Worm (Caenorhabditis elegans) whole organism, L1 larva: ENCODE results near the gene pxd-1.

ENCODE experiments used
- F16B12.6 ChIP-seq: fragments of 150-350 bp; optimal IDR thresholded peaks from 2 replicates; lab custom pipeline; 2014; ENCODE audit warnings: missing biosample characterization, missing genetic modification characterization
- Y116A8C.19 ChIP-seq: sonication (generic microtip); optimal IDR thresholded peaks from 2 replicates; lab custom pipeline; 2016; ENCODE audit warnings: missing compliant biosample characterization, missing genetic modification characterization, borderline replicate concordance
- blmp-1 ChIP-seq: fragments of 150-350 bp; optimal IDR thresholded peaks from 2 replicates; lab custom pipeline; 2014; ENCODE audit warnings: missing biosample characterization, missing genetic modification characterization
- ceh-63 ChIP-seq: fragments of 200-800 bp; sonication (Bioruptor generic); optimal IDR thresholded peaks from 2 replicates; lab custom pipeline; 2018; ENCODE audit warnings: mild to moderate bottlenecking, missing genetic modification characterization, missing compliant biosample characterization
- ceh-8 ChIP-seq: fragments of 200-800 bp; sonication (Bioruptor generic); optimal IDR thresholded peaks from 2 replicates; lab custom pipeline; 2018; ENCODE audit warnings: mild to moderate bottlenecking, missing genetic modification characterization, moderate library complexity, missing compliant biosample characterization
- ceh-82 ChIP-seq, 3 experiments: fragments of 150-350 bp in 1 of 3; sonication (generic microtip) in 2 of 3; optimal IDR thresholded peaks; 2 replicates each; lab custom pipeline; 2014 to 2017; ENCODE audit warnings: missing biosample characterization in 3 of 3, missing genetic modification characterization in 3 of 3
- ceh-88 ChIP-seq: fragments of 200-800 bp; sonication (Bioruptor generic); IDR thresholded peaks from 2 replicates; pipeline ENCODE4 v1.3.6; 2022; ENCODE audit warnings: missing genetic modification characterization, missing compliant biosample characterization
- ceh-90 ChIP-seq: sonication (generic microtip); optimal IDR thresholded peaks from 2 replicates; lab custom pipeline; 2016; ENCODE audit warnings: missing genetic modification characterization, missing compliant biosample characterization
- ces-1 ChIP-seq: fragments of 150-350 bp; optimal IDR thresholded peaks from 2 replicates; lab custom pipeline; 2014; ENCODE audit warnings: missing biosample characterization, missing genetic modification reagents, missing genetic modification characterization
- efl-1 ChIP-seq, 4 experiments: fragments of 150-350 bp; optimal IDR thresholded peaks in 3 of 4; peaks in 1 of 4; 1 replicate in 1 of 4; 2 replicates in 3 of 4; lab custom pipeline; 2014; ENCODE audit warnings: missing biosample characterization in 2 of 4, missing genetic modification characterization in 2 of 4, missing genetic modification reagents in 2 of 4
- egl-13 ChIP-seq: sonication (generic microtip); optimal IDR thresholded peaks from 2 replicates; lab custom pipeline; 2016; ENCODE audit warnings: missing genotype, missing genetic modification reagents, missing genetic modification characterization, missing compliant biosample characterization
- elt-3 ChIP-seq, 6 experiments: fragments of 150-350 bp in 1 of 6; sonication (generic microtip); optimal IDR thresholded peaks; 2 replicates each; lab custom pipeline; 2017 to 2018; ENCODE audit warnings: missing biosample characterization in 6 of 6, missing genetic modification characterization in 6 of 6, inconsistent platforms in 1 of 6
- ets-5 ChIP-seq: fragments of 200-800 bp; sonication (Bioruptor generic); IDR thresholded peaks from 2 replicates; pipeline ENCODE4 v1.3.6; 2022; ENCODE audit warnings: missing genetic modification characterization, missing compliant biosample characterization
- fkh-10 ChIP-seq: sonication (generic microtip); optimal IDR thresholded peaks from 2 replicates; lab custom pipeline; 2017; ENCODE audit warnings: missing biosample characterization, missing genetic modification reagents, missing genetic modification characterization
- hlh-4 ChIP-seq: sonication (generic microtip); optimal IDR thresholded peaks from 2 replicates; lab custom pipeline; 2016; ENCODE audit warnings: mild to moderate bottlenecking, missing genetic modification characterization, missing compliant biosample characterization
- isw-1 ChIP-seq: fragments of 200-800 bp; sonication (Bioruptor generic); IDR thresholded peaks from 2 replicates; pipeline ENCODE4 v1.3.6; 2022; ENCODE audit warnings: missing genetic modification characterization, missing compliant biosample characterization
- lin-13 ChIP-seq: fragments of 150-350 bp; optimal IDR thresholded peaks from 2 replicates; lab custom pipeline; 2014; ENCODE audit warnings: missing biosample characterization, missing genetic modification reagents, missing genetic modification characterization
- lin-14 ChIP-seq: fragments of 200-800 bp; sonication (Bioruptor generic); optimal IDR thresholded peaks from 2 replicates; lab custom pipeline; 2018; ENCODE audit warnings: mild to moderate bottlenecking, missing genetic modification characterization, moderate library complexity, missing compliant biosample characterization
- lin-15B ChIP-seq: fragments of 150-350 bp; sonication (generic microtip); optimal IDR thresholded peaks from 3 replicates; lab custom pipeline; 2014; ENCODE audit warnings: missing biosample characterization, missing genetic modification characterization
- lin-35 ChIP-seq, 2 experiments: fragments of 150-350 bp; optimal IDR thresholded peaks; 2 replicates each; lab custom pipeline; 2014; ENCODE audit warnings: missing biosample characterization in 2 of 2, missing genetic modification characterization in 2 of 2, missing genetic modification reagents in 2 of 2
- lin-39 ChIP-seq: fragments of 150-350 bp; optimal IDR thresholded peaks from 2 replicates; lab custom pipeline; 2014; ENCODE audit warnings: missing biosample characterization, missing genetic modification reagents, missing genetic modification characterization
- mdl-1 ChIP-seq, 2 experiments: fragments of 150-350 bp; optimal IDR thresholded peaks; 2 replicates each; lab custom pipeline; 2014 to 2017; ENCODE audit warnings: missing biosample characterization in 2 of 2, missing genetic modification characterization in 2 of 2, inconsistent platforms in 1 of 2
- mep-1 ChIP-seq: fragments of 150-350 bp; optimal IDR thresholded peaks from 2 replicates; lab custom pipeline; 2014; ENCODE audit warnings: missing biosample characterization, missing genetic modification characterization
- nhr-12 ChIP-seq: sonication (generic microtip); optimal IDR thresholded peaks from 2 replicates; lab custom pipeline; 2017; ENCODE audit warnings: missing biosample characterization, missing genetic modification characterization
- nhr-20 ChIP-seq: sonication (generic microtip); optimal IDR thresholded peaks from 2 replicates; lab custom pipeline; 2016; ENCODE audit warnings: mild to moderate bottlenecking, missing genetic modification characterization, missing compliant biosample characterization
- nhr-28 ChIP-seq: fragments of 150-350 bp; optimal IDR thresholded peaks from 2 replicates; lab custom pipeline; 2014; ENCODE audit warnings: missing biosample characterization, missing genetic modification characterization
- nhr-47 ChIP-seq: sonication (generic microtip); optimal IDR thresholded peaks from 2 replicates; lab custom pipeline; 2016; ENCODE audit warnings: mild to moderate bottlenecking, missing genetic modification characterization, moderate library complexity, missing compliant biosample characterization
- nhr-71 ChIP-seq: sonication (generic microtip); optimal IDR thresholded peaks from 2 replicates; lab custom pipeline; 2016; ENCODE audit warnings: mild to moderate bottlenecking, missing genetic modification characterization, moderate library complexity, missing compliant biosample characterization
- nhr-76 ChIP-seq: sonication (generic microtip); optimal IDR thresholded peaks from 2 replicates; lab custom pipeline; 2017; ENCODE audit warnings: missing biosample characterization, missing genetic modification characterization
- nhr-77 ChIP-seq: fragments of 150-350 bp; optimal IDR thresholded peaks from 2 replicates; lab custom pipeline; 2014; ENCODE audit warnings: missing biosample characterization, missing genetic modification characterization
- pag-3 ChIP-seq: sonication (generic microtip); optimal IDR thresholded peaks from 2 replicates; lab custom pipeline; 2017; ENCODE audit warnings: missing genetic modification characterization, mild to moderate bottlenecking, missing compliant biosample characterization, antibody characterized with exemption, borderline replicate concordance; ENCODE audit not compliant: insufficient read depth
- pqm-1 ChIP-seq: sonication (generic microtip); optimal IDR thresholded peaks from 3 replicates; lab custom pipeline; 2017; ENCODE audit warnings: missing biosample characterization, missing genetic modification characterization
- rnt-1 ChIP-seq: sonication (generic microtip); optimal IDR thresholded peaks from 2 replicates; lab custom pipeline; 2016; ENCODE audit warnings: mild to moderate bottlenecking, missing genetic modification characterization, moderate library complexity, missing compliant biosample characterization
- sup-37 ChIP-seq: fragments of 200-800 bp; sonication (Bioruptor generic); optimal IDR thresholded peaks from 2 replicates; lab custom pipeline; 2018; ENCODE audit warnings: mild to moderate bottlenecking, missing genetic modification characterization, missing compliant biosample characterization
- swsn-7 ChIP-seq: sonication (generic microtip); optimal IDR thresholded peaks from 2 replicates; lab custom pipeline; 2016; ENCODE audit warnings: missing genetic modification characterization, missing compliant biosample characterization
- tlp-1 ChIP-seq: fragments of 150-350 bp; optimal IDR thresholded peaks from 2 replicates; lab custom pipeline; 2014; ENCODE audit warnings: missing biosample characterization, missing genetic modification characterization
- unc-130 ChIP-seq: fragments of 150-350 bp; optimal IDR thresholded peaks from 2 replicates; lab custom pipeline; 2017; ENCODE audit warnings: missing biosample characterization, missing genetic modification characterization, inconsistent platforms
- unc-62 ChIP-seq: fragments of 150-350 bp; optimal IDR thresholded peaks from 2 replicates; lab custom pipeline; 2014; ENCODE audit warnings: missing biosample characterization, missing genetic modification reagents, missing genetic modification characterization
- xbp-1 ChIP-seq: sonication (generic microtip); optimal IDR thresholded peaks from 2 replicates; lab custom pipeline; 2016; ENCODE audit warnings: missing genetic modification characterization, missing compliant biosample characterization
- zag-1 ChIP-seq: fragments of 150-350 bp; optimal IDR thresholded peaks from 2 replicates; lab custom pipeline; 2014; ENCODE audit warnings: missing biosample characterization, missing genetic modification characterization
- ztf-11 ChIP-seq, 2 experiments: sonication (generic microtip); optimal IDR thresholded peaks; 2 replicates each; lab custom pipeline; 2016 to 2017; ENCODE audit warnings: missing genetic modification characterization in 2 of 2, missing biosample characterization in 1 of 2, missing compliant biosample characterization in 1 of 2
- ztf-4 ChIP-seq: fragments of 150-350 bp; optimal IDR thresholded peaks from 2 replicates; lab custom pipeline; 2014; ENCODE audit warnings: missing biosample characterization, missing genetic modification characterization

pxd-1 gene

DNA sequence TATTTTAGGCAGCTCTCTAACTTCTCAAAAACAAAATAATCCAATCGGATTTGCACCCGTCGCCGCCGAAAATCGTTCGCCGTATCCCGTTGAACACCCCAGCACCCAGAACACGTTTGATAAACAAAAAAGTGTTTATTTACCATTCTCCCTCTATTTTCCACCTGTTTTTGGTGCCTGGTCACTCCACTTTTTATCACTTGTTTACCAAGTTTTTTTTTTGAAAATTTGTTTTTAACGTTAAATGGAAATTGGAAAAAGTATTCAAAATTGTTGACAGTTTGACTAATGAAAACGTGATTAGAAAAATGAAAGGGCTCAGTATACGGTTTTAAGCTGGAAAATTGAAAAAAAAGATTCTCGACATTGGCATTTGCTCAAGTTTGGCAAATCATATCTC, 30.9 kb upstream of the pxd-1 start:
- TF ChIP-seq nhr-28 (tag; lab: Kevin White, UChicago) (no peak), isw-1 (GFP tag; lab: Robert Waterston, UW) (no peak), F16B12.6 (no peak), xbp-1 (no peak), ceh-8 (GFP tag; lab: Kevin White, UChicago) (no peak), nhr-47 (no peak), mdl-1 (tag; optimal IDR thresholded peaks at IDR 0.05; lab: Kevin White, UChicago) (no peak), swsn-7 (no peak), ceh-63 (GFP tag; lab: Kevin White, UChicago) (no peak), nhr-12 (tag; lab: Kevin White, UChicago) (no peak), pqm-1 (tag; lab: Kevin White, UChicago) (no peak), hlh-4 (tag; lab: Kevin White, UChicago) (no peak)

DNA sequence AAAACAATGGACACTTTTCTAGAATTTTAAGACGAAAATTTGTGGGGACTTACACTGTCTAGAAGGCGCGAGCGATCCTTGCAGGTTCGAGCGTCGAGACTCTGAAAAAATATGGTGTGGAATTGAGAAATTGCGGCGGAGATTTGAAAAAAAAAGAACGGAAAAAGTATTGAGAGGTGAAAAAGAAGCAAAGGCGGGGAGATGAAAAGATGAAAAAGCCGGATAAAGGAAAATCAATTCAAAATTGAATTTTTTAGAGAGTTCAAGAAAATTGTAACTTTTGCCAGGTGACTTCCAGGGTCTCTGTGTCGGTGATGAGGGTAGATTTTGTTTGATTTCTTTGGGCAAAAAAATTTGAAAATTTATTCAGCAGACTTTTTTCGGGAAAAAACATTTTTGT, 29.7 kb upstream of the pxd-1 start, which contains the start of gene msi-1:
Gene msi-1 (minus strand): TSS at position 101 of the 400 bp plus-strand sequence.
- TF ChIP-seq nhr-77 (no peak), tlp-1 (tag; lab: Kevin White, UChicago) (no peak)

DNA sequence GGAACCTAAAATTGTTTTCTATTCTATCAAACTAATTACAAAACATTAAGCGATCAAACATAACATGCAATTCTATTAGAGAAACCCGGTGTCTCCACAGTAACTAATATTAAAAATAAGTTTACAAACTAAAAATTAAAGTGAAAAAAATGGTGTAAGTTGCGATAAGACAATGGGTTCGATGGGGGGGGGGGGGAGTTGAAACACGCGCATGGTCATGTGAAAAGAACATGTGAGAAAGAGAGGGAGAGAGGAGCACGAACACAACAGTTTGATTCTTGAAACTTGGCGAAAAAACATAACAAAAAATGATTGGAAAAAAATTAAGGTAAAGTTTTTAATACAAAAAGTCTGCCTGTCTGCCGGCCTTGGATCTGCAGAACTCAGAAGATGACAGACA, 28.9 kb upstream of the pxd-1 start:
- no peak for TF ChIP-seq ceh-8 (GFP tag; lab: Kevin White, UChicago)
- TF ChIP-seq nhr-76 (tag; lab: Kevin White, UChicago): no peak
- TF ChIP-seq lin-15B (tag; lab: Kevin White, UChicago): no peak
- peak in 1 of 2 experiments; percentile 5 for TF ChIP-seq mdl-1 (tag; optimal IDR thresholded peaks at IDR 0.05; lab: Kevin White, UChicago)
- TF ChIP-seq lin-35 (GFP tag; optimal IDR thresholded peaks at IDR 0.05; lab: Kevin White, UChicago): peak in 1 of 2 experiments; percentile 23
- TF ChIP-seq ztf-11 (tag; optimal IDR thresholded peaks at IDR 0.05; lab: Kevin White, UChicago): no peak
- no peak for TF ChIP-seq unc-130 (tag; lab: Kevin White, UChicago)

DNA sequence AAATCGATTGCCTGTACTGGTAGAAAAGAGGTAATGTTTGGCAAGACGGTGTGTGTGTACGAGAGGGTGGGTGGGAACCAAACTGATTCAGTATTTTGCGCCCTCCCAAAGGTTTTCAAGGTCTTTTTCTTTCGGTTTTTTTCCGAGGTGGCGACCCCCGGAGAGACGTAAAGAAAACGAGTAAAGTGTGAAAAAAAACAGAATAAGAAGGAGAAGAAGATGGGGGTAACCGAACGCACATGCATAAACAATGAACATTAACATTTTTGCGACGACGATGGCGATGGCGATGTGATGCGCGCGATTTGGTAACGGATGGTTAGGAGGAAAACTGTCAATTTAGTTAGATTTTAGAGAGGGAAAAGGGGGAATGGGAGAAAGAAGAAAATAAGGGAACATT, 27.5 kb upstream of the pxd-1 start:
- no peak for TF ChIP-seq ceh-90
- TF ChIP-seq nhr-12 (tag; lab: Kevin White, UChicago): no peak
- TF ChIP-seq nhr-20 (tag; lab: Kevin White, UChicago): peak; percentile 10
- no peak for TF ChIP-seq elt-3 (tag; optimal IDR thresholded peaks at IDR 0.05; lab: Kevin White, UChicago)
- TF ChIP-seq isw-1 (GFP tag; lab: Robert Waterston, UW): no peak
- no peak for TF ChIP-seq ceh-82 (tag; optimal IDR thresholded peaks at IDR 0.05; lab: Kevin White, UChicago)
- no peak for TF ChIP-seq rnt-1
- no peak for TF ChIP-seq Y116A8C.19
- peak; percentile 80 for TF ChIP-seq lin-14
- TF ChIP-seq ets-5: no peak
- no peak for TF ChIP-seq ces-1
- TF ChIP-seq nhr-71 (tag; lab: Kevin White, UChicago): peak; percentile 2
- TF ChIP-seq blmp-1: peak; percentile 37
- no peak for TF ChIP-seq mdl-1 (tag; optimal IDR thresholded peaks at IDR 0.05; lab: Kevin White, UChicago)
- no peak for TF ChIP-seq efl-1 (optimal IDR thresholded peaks at IDR 0.05; lab: Kevin White, UChicago)
- peak in 1 of 2 experiments; percentile 53 for TF ChIP-seq efl-1 (GFP tag; optimal IDR thresholded peaks at IDR 0.05 in 1 of 2; lab: Kevin White, UChicago)
- peak; percentile 22 for TF ChIP-seq mep-1 (tag; lab: Kevin White, UChicago)
- peak in 1 of 2 experiments; percentile 9 for TF ChIP-seq lin-35 (GFP tag; optimal IDR thresholded peaks at IDR 0.05; lab: Kevin White, UChicago)

DNA sequence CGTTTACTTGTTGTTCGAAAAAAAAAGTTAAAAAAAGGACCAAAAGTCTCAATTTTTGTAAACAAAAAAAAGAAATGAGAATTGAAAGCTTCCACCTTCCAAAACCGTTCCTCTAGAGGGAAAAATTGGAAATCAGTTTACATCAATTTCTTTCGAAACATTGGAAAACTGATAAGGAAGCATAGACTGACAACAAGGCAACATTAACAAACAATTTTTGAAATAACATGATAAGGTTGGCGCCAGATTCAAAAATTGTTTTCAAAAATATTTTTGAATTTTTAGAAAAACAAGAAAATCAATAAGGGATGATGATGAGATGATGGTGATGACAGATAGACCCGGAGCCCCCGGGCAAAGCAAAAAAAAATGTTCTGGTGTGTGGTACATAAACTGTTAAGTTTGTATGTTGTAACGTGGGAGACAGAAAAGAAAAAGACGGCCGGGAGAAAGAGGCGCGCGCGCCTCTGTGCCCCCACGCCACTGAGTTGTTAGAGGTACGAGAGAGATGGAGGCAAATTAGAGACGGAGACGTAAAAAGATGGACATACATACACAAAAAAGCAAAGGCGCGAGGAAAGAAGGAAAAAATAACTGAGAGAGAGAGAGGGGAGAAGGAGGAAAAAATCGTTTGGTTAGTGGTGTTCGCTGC, 25.8 kb upstream of the pxd-1 start:
- peak; percentile 28 for TF ChIP-seq xbp-1
- TF ChIP-seq lin-39: no peak
- TF ChIP-seq lin-13 (GFP tag; lab: Kevin White, UChicago): peak; percentile 21
- no peak for TF ChIP-seq ceh-8 (GFP tag; lab: Kevin White, UChicago)
- peak; percentile 27 for TF ChIP-seq blmp-1
- TF ChIP-seq ceh-88 (GFP tag; lab: Robert Waterston, UW): no peak
- no peak for TF ChIP-seq unc-62 (GFP tag; lab: Kevin White, UChicago)
- TF ChIP-seq egl-13 (tag; lab: Kevin White, UChicago): no peak
- TF ChIP-seq pag-3 (tag; lab: Kevin White, UChicago): no peak
- TF ChIP-seq mep-1 (tag; lab: Kevin White, UChicago): peak; percentile 68
- no peak for TF ChIP-seq ces-1
- no peak for TF ChIP-seq nhr-28 (tag; lab: Kevin White, UChicago)
- TF ChIP-seq zag-1: no peak
- TF ChIP-seq nhr-77: no peak
- TF ChIP-seq sup-37 (GFP tag; lab: Kevin White, UChicago): no peak
- TF ChIP-seq ztf-4 (tag; lab: Kevin White, UChicago): no peak
- peak; percentile 26 for TF ChIP-seq fkh-10 (GFP tag; lab: Kevin White, UChicago)
- TF ChIP-seq swsn-7: peak; percentile 64
- peak in 2 of 3 experiments; percentile 21 to 71 for TF ChIP-seq ceh-82 (tag; optimal IDR thresholded peaks at IDR 0.05; lab: Kevin White, UChicago)
- TF ChIP-seq efl-1 (optimal IDR thresholded peaks at IDR 0.05; lab: Kevin White, UChicago): peak; percentile 48 to 59
- peak; percentile 34 to 92 for TF ChIP-seq efl-1 (GFP tag; optimal IDR thresholded peaks at IDR 0.05 in 1 of 2; lab: Kevin White, UChicago)
- TF ChIP-seq ceh-63 (GFP tag; lab: Kevin White, UChicago): no peak
- TF ChIP-seq nhr-71 (tag; lab: Kevin White, UChicago): peak; percentile 81
